Worm (Caenorhabditis elegans) whole organism, young adult: ENCODE data around the gene H10D18.5.

Experiments used
- B0019.2 ChIP-seq: fragments of 200-800 bp; sonication (Bioruptor generic); conservative IDR thresholded peaks from 2 replicates; pipeline ENCODE4 v1.3.6; 2022; ENCODE audit warnings: missing genetic modification reagents, missing genetic modification characterization, missing compliant biosample characterization
- B0261.1 ChIP-seq: sonication (generic microtip); optimal IDR thresholded peaks from 2 replicates; lab custom pipeline; 2016; ENCODE audit warnings: mild to moderate bottlenecking, missing genetic modification characterization, moderate library complexity, missing compliant biosample characterization
- C06A6.2 ChIP-seq: fragments of 200-800 bp; sonication (Bioruptor generic); conservative IDR thresholded peaks from 2 replicates; pipeline ENCODE4 v1.3.6; 2022; ENCODE audit warnings: missing genetic modification characterization, missing compliant biosample characterization
- C17E4.6 ChIP-seq: fragments of 200-800 bp; sonication (Bioruptor generic); IDR thresholded peaks from 2 replicates; pipeline ENCODE4 v1.3.6; 2022; ENCODE audit warnings: missing genetic modification reagents, missing genetic modification characterization, missing compliant biosample characterization
- F33H1.4 ChIP-seq: fragments of 200-800 bp; sonication (Bioruptor generic); IDR thresholded peaks from 2 replicates; pipeline ENCODE4 v1.3.6; 2022; ENCODE audit warnings: missing genetic modification reagents, missing genetic modification characterization, missing compliant biosample characterization
- T07F8.4 ChIP-seq: sonication (generic microtip); optimal IDR thresholded peaks from 2 replicates; lab custom pipeline; 2016; ENCODE audit warnings: mild to moderate bottlenecking, missing genetic modification characterization, moderate library complexity, missing compliant biosample characterization
- Y67H2A.10 ChIP-seq: fragments of 200-800 bp; sonication (Bioruptor generic); conservative IDR thresholded peaks from 2 replicates; pipeline ENCODE4 v1.3.6; 2022; ENCODE audit warnings: missing genetic modification reagents, missing genetic modification characterization, missing compliant biosample characterization
- Y79H2A.3 ChIP-seq: fragments of 200-800 bp; sonication (Bioruptor generic); conservative IDR thresholded peaks from 2 replicates; pipeline ENCODE4 v1.3.6; 2022; ENCODE audit warnings: missing genetic modification reagents, missing genetic modification characterization, missing compliant biosample characterization
- Y95B8A.8 ChIP-seq: fragments of 200-800 bp; sonication (Bioruptor generic); IDR thresholded peaks from 2 replicates; pipeline ENCODE4 v1.3.6; 2022; ENCODE audit warnings: missing genetic modification reagents, missing genetic modification characterization, missing compliant biosample characterization
- aptf-2 ChIP-seq: fragments of 200-800 bp; sonication (Bioruptor generic); conservative IDR thresholded peaks from 2 replicates; pipeline ENCODE4 v1.3.6; 2022; ENCODE audit warnings: missing genetic modification reagents, missing genetic modification characterization, missing compliant biosample characterization
- atf-7 ChIP-seq: sonication (generic microtip); optimal IDR thresholded peaks from 2 replicates; lab custom pipeline; 2017; ENCODE audit warnings: mild to moderate bottlenecking, missing genetic modification characterization, missing compliant biosample characterization
- attf-3 ChIP-seq: fragments of 200-800 bp; sonication (Bioruptor generic); conservative IDR thresholded peaks from 2 replicates; pipeline ENCODE4 v1.3.6; 2022; ENCODE audit warnings: missing genetic modification reagents, missing genetic modification characterization, missing compliant biosample characterization
- attf-5 ChIP-seq: fragments of 200-800 bp; sonication (Bioruptor generic); optimal IDR thresholded peaks from 2 replicates; lab custom pipeline; 2018; ENCODE audit warnings: mild to moderate bottlenecking, missing genetic modification characterization, missing compliant biosample characterization
- bed-2 ChIP-seq: fragments of 200-800 bp; sonication (Bioruptor generic); IDR thresholded peaks from 2 replicates; pipeline ENCODE4 v1.3.6; 2022; ENCODE audit warnings: missing genetic modification reagents, missing genetic modification characterization, missing compliant biosample characterization
- cebp-1 ChIP-seq, 2 experiments: fragments of 200-800 bp in 1 of 2; sonication (Bioruptor generic) in 1 of 2; sonication (generic microtip) in 1 of 2; IDR thresholded peaks in 1 of 2; optimal IDR thresholded peaks in 1 of 2; 2 replicates each; pipeline versions ENCODE4 v1.3.6 to Lab custom; 2017 to 2022; ENCODE audit warnings: missing compliant biosample characterization in 2 of 2, missing genetic modification characterization in 2 of 2, mild to moderate bottlenecking in 1 of 2, missing genetic modification reagents in 1 of 2, moderate library complexity in 1 of 2
- ceh-27 ChIP-seq: fragments of 200-800 bp; sonication (Bioruptor generic); optimal IDR thresholded peaks from 2 replicates; lab custom pipeline; 2018; ENCODE audit warnings: mild to moderate bottlenecking, missing genetic modification characterization, moderate library complexity, missing compliant biosample characterization
- ceh-91 ChIP-seq: fragments of 200-800 bp; sonication (Bioruptor generic); IDR thresholded peaks from 2 replicates; pipeline ENCODE4 v1.3.6; 2022; ENCODE audit warnings: missing genetic modification reagents, missing genetic modification characterization, missing compliant biosample characterization
- chd-7 ChIP-seq: sonication (generic microtip); optimal IDR thresholded peaks from 2 replicates; lab custom pipeline; 2016; ENCODE audit warnings: mild to moderate bottlenecking, missing genetic modification characterization, moderate library complexity, missing compliant biosample characterization
- dox-1 ChIP-seq: fragments of 200-800 bp; sonication (Bioruptor generic); IDR thresholded peaks from 2 replicates; pipeline ENCODE4 v1.3.6; 2022; ENCODE audit warnings: missing genetic modification reagents, missing genetic modification characterization, missing compliant biosample characterization
- efl-1 ChIP-seq: fragments of 150-350 bp; optimal IDR thresholded peaks from 2 replicates; lab custom pipeline; 2014; ENCODE audit warnings: missing biosample characterization, missing genetic modification reagents, missing genetic modification characterization
- egl-44 ChIP-seq: fragments of 200-800 bp; sonication (Bioruptor generic); IDR thresholded peaks from 2 replicates; pipeline ENCODE4 v1.3.6; 2022; ENCODE audit warnings: missing genetic modification reagents, missing genetic modification characterization, missing compliant biosample characterization
- egrh-3 ChIP-seq: fragments of 200-800 bp; sonication (Bioruptor generic); IDR thresholded peaks from 2 replicates; pipeline ENCODE4 v1.3.6; 2022; ENCODE audit warnings: missing genetic modification reagents, missing genetic modification characterization, missing compliant biosample characterization
- gei-17 ChIP-seq: fragments of 200-800 bp; sonication (Bioruptor generic); optimal IDR thresholded peaks from 2 replicates; lab custom pipeline; 2018; ENCODE audit warnings: mild to moderate bottlenecking, missing genetic modification characterization, missing compliant biosample characterization
- him-1 ChIP-seq: sonication (generic microtip); optimal IDR thresholded peaks from 2 replicates; lab custom pipeline; 2016; ENCODE audit warnings: missing genotype, missing genetic modification reagents, missing genetic modification characterization, missing compliant biosample characterization
- hmg-1.2 ChIP-seq: fragments of 200-800 bp; sonication (Bioruptor generic); IDR thresholded peaks from 2 replicates; pipeline ENCODE4 v1.3.6; 2022; ENCODE audit warnings: missing genetic modification reagents, missing genetic modification characterization, missing compliant biosample characterization
- let-607 ChIP-seq, 2 experiments: fragments of 200-800 bp in 1 of 2; sonication (Bioruptor generic) in 1 of 2; sonication (generic microtip) in 1 of 2; optimal IDR thresholded peaks; 2 replicates each; lab custom pipeline; 2016 to 2018; ENCODE audit warnings: mild to moderate bottlenecking in 2 of 2, missing compliant biosample characterization in 2 of 2, missing genetic modification characterization in 2 of 2, moderate library complexity in 2 of 2, missing genotype in 1 of 2
- lin-40 ChIP-seq: sonication (generic microtip); optimal IDR thresholded peaks from 2 replicates; lab custom pipeline; 2016; ENCODE audit warnings: missing genetic modification characterization, mild to moderate bottlenecking, missing compliant biosample characterization, missing genotype, missing genetic modification reagents
- lir-1 ChIP-seq: fragments of 200-800 bp; sonication (Bioruptor generic); conservative IDR thresholded peaks from 2 replicates; pipeline ENCODE4 v1.3.6; 2022; ENCODE audit warnings: missing genetic modification reagents, missing genetic modification characterization, missing compliant biosample characterization
- mel-28 ChIP-seq: sonication (generic microtip); optimal IDR thresholded peaks from 2 replicates; lab custom pipeline; 2016; ENCODE audit warnings: borderline replicate concordance, mild to moderate bottlenecking, missing genetic modification characterization, missing compliant biosample characterization
- mes-4 ChIP-seq: sonication (generic microtip); optimal IDR thresholded peaks from 2 replicates; lab custom pipeline; 2016; ENCODE audit warnings: missing genotype, missing genetic modification characterization, missing compliant biosample characterization
- nfya-2 ChIP-seq: fragments of 200-800 bp; sonication (Bioruptor generic); IDR thresholded peaks from 2 replicates; pipeline ENCODE4 v1.3.6; 2022; ENCODE audit warnings: missing genetic modification reagents, missing genetic modification characterization, missing compliant biosample characterization
- nhr-120 ChIP-seq: fragments of 200-800 bp; sonication (Bioruptor generic); IDR thresholded peaks from 2 replicates; pipeline ENCODE4 v1.3.6; 2022; ENCODE audit warnings: missing genetic modification characterization, missing compliant biosample characterization
- nhr-80 ChIP-seq: sonication (generic microtip); optimal IDR thresholded peaks from 2 replicates; lab custom pipeline; 2016; ENCODE audit warnings: missing genetic modification characterization, missing compliant biosample characterization
- rec-8 ChIP-seq, 2 experiments: sonication (generic microtip); optimal IDR thresholded peaks; 2 replicates each; lab custom pipeline; 2016; ENCODE audit warnings: mild to moderate bottlenecking in 2 of 2, missing genetic modification characterization in 2 of 2, missing genetic modification reagents in 2 of 2, missing genotype in 2 of 2, missing biosample characterization in 1 of 2, missing compliant biosample characterization in 1 of 2, moderate library complexity in 1 of 2
- snpc-3.4 ChIP-seq: sonication (generic microtip); optimal IDR thresholded peaks from 2 replicates; lab custom pipeline; 2017; ENCODE audit warnings: missing genetic modification characterization, mild to moderate bottlenecking, missing compliant biosample characterization, antibody characterized with exemption, moderate library complexity, missing genotype, missing genetic modification reagents
- sptf-2 ChIP-seq: fragments of 200-800 bp; sonication (Bioruptor generic); optimal IDR thresholded peaks from 2 replicates; lab custom pipeline; 2018; ENCODE audit warnings: mild to moderate bottlenecking, missing genetic modification characterization, missing compliant biosample characterization
- tbx-9 ChIP-seq: sonication (generic microtip); optimal IDR thresholded peaks from 2 replicates; lab custom pipeline; 2016; ENCODE audit warnings: borderline replicate concordance, missing genetic modification characterization, inconsistent platforms, missing compliant biosample characterization
- tlf-1 ChIP-seq: fragments of 200-800 bp; sonication (Bioruptor generic); optimal IDR thresholded peaks from 2 replicates; lab custom pipeline; 2018; ENCODE audit warnings: mild to moderate bottlenecking, missing genetic modification characterization, missing compliant biosample characterization
- xnd-1 ChIP-seq: sonication (generic microtip); optimal IDR thresholded peaks from 2 replicates; lab custom pipeline; 2016; ENCODE audit warnings: missing genotype, missing genetic modification reagents, missing genetic modification characterization, missing compliant biosample characterization
- ztf-6 ChIP-seq: fragments of 200-800 bp; sonication (Bioruptor generic); IDR thresholded peaks from 2 replicates; pipeline ENCODE4 v1.3.6; 2022; ENCODE audit warnings: missing genetic modification reagents, missing genetic modification characterization, missing compliant biosample characterization

H10D18.5 gene

DNA sequence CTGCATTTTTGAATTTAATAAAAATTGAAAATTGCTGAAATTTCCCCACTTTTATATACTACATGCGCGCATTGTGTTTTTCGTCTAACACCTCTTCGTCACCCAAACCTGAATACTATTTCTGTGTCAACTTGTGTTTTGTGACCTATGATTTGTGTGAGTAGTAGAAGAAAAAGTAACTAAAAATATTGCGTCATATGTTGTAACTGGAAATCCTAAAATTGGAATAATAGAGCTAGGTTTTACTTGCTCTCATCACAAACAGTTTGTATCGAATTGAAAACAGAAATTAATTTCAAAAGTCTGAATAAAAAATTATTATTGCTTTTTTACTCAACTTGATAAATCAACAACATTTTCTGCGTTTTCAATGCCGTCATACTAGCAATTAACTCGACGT, 26.0 kb downstream of the H10D18.5 start, which contains the start of gene R08F11.4 (continued):
- TF ChIP-seq snpc-3.4, result no peak
- no peak for TF ChIP-seq C17E4.6 (GFP tag; lab: Robert Waterston, UW)
- no peak for TF ChIP-seq gei-17 (GFP tag; lab: Kevin White, UChicago)
- TF ChIP-seq aptf-2 (GFP tag; lab: Robert Waterston, UW), result no peak
- TF ChIP-seq him-1 (tag; lab: Kevin White, UChicago), result no peak

DNA sequence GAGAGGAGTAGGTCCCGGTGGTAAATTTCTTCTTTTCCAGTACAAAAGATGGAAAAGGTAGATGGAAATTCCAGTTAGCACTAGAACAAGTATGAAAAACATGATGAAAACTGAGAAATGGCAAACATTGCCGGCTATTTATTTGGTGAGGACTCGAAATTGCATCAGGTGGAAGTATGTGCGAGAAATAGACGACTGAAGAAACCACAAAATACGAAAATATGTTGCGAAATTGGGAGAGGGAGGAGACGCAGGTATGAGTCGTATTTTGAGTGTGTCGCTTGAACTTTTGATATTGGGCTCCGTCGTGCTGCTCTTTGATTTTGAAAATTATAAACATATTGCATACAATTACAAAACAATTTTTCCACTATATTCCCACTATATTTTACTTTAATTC, 28.2 kb downstream of the H10D18.5 start, which contains the start of gene cyp-33C8:
cyp-33C8 (minus strand) TSS at position 200 of the 400 bp plus-strand sequence.
- TF ChIP-seq hmg-1.2 (GFP tag; lab: Robert Waterston, UW), result peak; percentile 6; the same call in 1 of the 2 replicates
- no peak for TF ChIP-seq ztf-6 (GFP tag; lab: Robert Waterston, UW)
- no peak for TF ChIP-seq nfya-2 (GFP tag; lab: Robert Waterston, UW)
- TF ChIP-seq nhr-80 (tag; lab: Kevin White, UChicago), result peak; percentile 31
- TF ChIP-seq rec-8 (tag; optimal IDR thresholded peaks at IDR 0.05; lab: Kevin White, UChicago), result no peak
- no peak for TF ChIP-seq Y95B8A.8 (GFP tag; lab: Robert Waterston, UW)
- peak; percentile 94 for TF ChIP-seq cebp-1 (GFP tag; IDR thresholded peaks at IDR 0.05; lab: Robert Waterston, UW)
- TF ChIP-seq cebp-1 (tag; optimal IDR thresholded peaks at IDR 0.05; lab: Kevin White, UChicago), result peak; percentile 97
- TF ChIP-seq egrh-3 (GFP tag; lab: Robert Waterston, UW), result no peak
- TF ChIP-seq attf-5, result peak; percentile 51
- TF ChIP-seq ceh-27 (GFP tag; lab: Kevin White, UChicago), result peak; percentile 10

- no peak for TF ChIP-seq rec-8 (tag; optimal IDR thresholded peaks at IDR 0.05; lab: Kevin White, UChicago)
These were observed 29.6 kb downstream of the H10D18.5 start for ce11 chrV:3801787-3802417.

ce11 chrV:3800378-3800777, 31.1 kb downstream of the H10D18.5 start, which contains the start of gene srt-30:
Gene srt-30, minus strand, starts transcription at chrV:3800478.
- TF ChIP-seq attf-3 (GFP tag; lab: Robert Waterston, UW), result no peak
- no peak for TF ChIP-seq Y79H2A.3
- no peak for TF ChIP-seq atf-7 (tag; lab: Kevin White, UChicago)
- TF ChIP-seq C06A6.2 (GFP tag; lab: Robert Waterston, UW), result no peak
- TF ChIP-seq Y67H2A.10 (GFP tag; lab: Robert Waterston, UW), result no peak
- TF ChIP-seq F33H1.4, result no peak
- TF ChIP-seq mes-4 (tag; lab: Kevin White, UChicago), result no peak
- no peak for TF ChIP-seq dox-1 (GFP tag; lab: Robert Waterston, UW)
- TF ChIP-seq bed-2 (GFP tag; lab: Robert Waterston, UW), result no peak
- no peak for TF ChIP-seq egl-44
- TF ChIP-seq tbx-9 (tag; lab: Kevin White, UChicago), result no peak
- TF ChIP-seq ceh-91 (GFP tag; lab: Robert Waterston, UW), result no peak
- TF ChIP-seq nhr-120, result no peak
- TF ChIP-seq xnd-1, result no peak

- TF ChIP-seq lin-40 (no peak), mes-4 (tag; lab: Kevin White, UChicago) (no peak), tlf-1 (GFP tag; lab: Kevin White, UChicago) (no peak), B0261.1 (no peak), lir-1 (GFP tag; lab: Robert Waterston, UW) (no peak), sptf-2 (GFP tag; lab: Kevin White, UChicago) (no peak), efl-1 (GFP tag; lab: Kevin White, UChicago) (no peak), chd-7 (tag; lab: Kevin White, UChicago) (no peak), dox-1 (GFP tag; lab: Robert Waterston, UW) (no peak), F33H1.4 (no peak), C17E4.6 (GFP tag; lab: Robert Waterston, UW) (no peak), T07F8.4 (tag; lab: Kevin White, UChicago) (no peak), mel-28 (tag; lab: Kevin White, UChicago) (no peak), nfya-2 (GFP tag; lab: Robert Waterston, UW) (no peak), B0019.2 (no peak), atf-7 (tag; lab: Kevin White, UChicago) (no peak), let-607 (tag; optimal IDR thresholded peaks at IDR 0.05; lab: Kevin White, UChicago) (no peak)
These were observed 31.8 kb downstream of the H10D18.5 start for ce11 chrV:3799737-3800136.
